Worm (Caenorhabditis elegans) whole organism, midembryonic: Measurements from ENCODE around the gene W09D6.5.

ENCODE experiments used
- cog-1 ChIP-seq: sonication (generic microtip); optimal IDR thresholded peaks from 2 replicates; lab custom pipeline; 2016; ENCODE audit warnings: missing genetic modification characterization, missing compliant biosample characterization
- flt-1 ChIP-seq: fragments of 200-800 bp; sonication (Bioruptor generic); IDR thresholded peaks from 2 replicates; pipeline ENCODE4 v1.3.6; 2022; ENCODE audit warnings: missing genetic modification characterization, missing compliant biosample characterization
- klf-2 ChIP-seq: fragments of 200-800 bp; sonication (Bioruptor generic); conservative IDR thresholded peaks from 2 replicates; pipeline ENCODE4 v1.3.6; 2022; ENCODE audit warnings: missing genetic modification reagents, missing genetic modification characterization, missing compliant biosample characterization
- ref-1 ChIP-seq: fragments of 200-800 bp; sonication (Bioruptor generic); conservative IDR thresholded peaks from 2 replicates; pipeline ENCODE4 v1.3.6; 2022; ENCODE audit warnings: missing genetic modification reagents, missing genetic modification characterization, missing compliant biosample characterization
- tab-1 ChIP-seq: fragments of 200-800 bp; sonication (Bioruptor generic); IDR thresholded peaks from 2 replicates; pipeline ENCODE4 v1.3.6; 2022; ENCODE audit warnings: missing genetic modification characterization, missing compliant biosample characterization

ce11 chrIII:11115956-11116355 lies 27.7 kb downstream of the W09D6.5 start:
- TF ChIP-seq tab-1 (GFP tag; lab: Robert Waterston, UW) (no peak), ref-1 (GFP tag; lab: Robert Waterston, UW) (no peak), flt-1 (GFP tag; lab: Robert Waterston, UW) (no peak), cog-1 (no peak), klf-2 (no peak)
